Worm (Caenorhabditis elegans) whole organism, L4 larva: ENCODE results near the gene pdr-1.
A peak's percentile ranks its signal among the peaks of the same experiment; 100 is the strongest.

Experiments
- aha-1 ChIP-seq: fragments of 150-350 bp; peaks from one replicate; lab custom pipeline; 2014; ENCODE audit warnings: missing biosample characterization, missing genetic modification characterization
- daf-19 ChIP-seq: fragments of 200-800 bp; sonication (Bioruptor generic); conservative IDR thresholded peaks from 2 replicates; pipeline ENCODE4 v1.3.6; 2022; ENCODE audit warnings: missing genetic modification characterization, missing compliant biosample characterization
- lin-13 ChIP-seq: fragments of 150-350 bp; optimal IDR thresholded peaks from 2 replicates; lab custom pipeline; 2014; ENCODE audit warnings: missing biosample characterization, missing genetic modification reagents, missing genetic modification characterization
- lin-39 ChIP-seq: fragments of 150-350 bp; optimal IDR thresholded peaks from 2 replicates; lab custom pipeline; 2014; ENCODE audit warnings: missing biosample characterization, missing genetic modification reagents, missing genetic modification characterization
- mdl-1 ChIP-seq, 2 experiments: fragments of 150-350 bp in 1 of 2; sonication (generic microtip) in 1 of 2; optimal IDR thresholded peaks; 2 replicates each; lab custom pipeline; 2014 to 2017; ENCODE audit warnings: missing biosample characterization in 2 of 2, missing genetic modification characterization in 2 of 2

DNA sequence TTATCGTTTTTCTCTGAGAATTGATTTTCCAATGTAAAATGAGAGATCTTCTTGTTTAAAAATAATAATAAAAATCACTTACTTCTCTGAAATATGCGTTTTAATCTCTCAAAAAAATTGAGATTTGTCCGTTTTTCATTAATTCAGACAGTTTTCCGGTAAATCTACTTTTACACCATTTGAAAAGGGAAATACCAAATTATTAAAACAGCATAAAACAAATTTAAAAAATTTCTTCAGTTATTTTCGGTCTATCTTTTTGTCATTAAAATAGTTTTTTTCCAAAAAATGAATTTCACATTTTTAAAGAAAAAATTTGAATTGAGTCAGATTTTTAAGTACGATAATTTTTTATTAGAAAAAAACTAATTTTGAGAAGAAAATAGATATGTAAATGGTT lies 7.5 kb downstream of the pdr-1 start:
- TF ChIP-seq mdl-1 (tag; optimal IDR thresholded peaks at IDR 0.05; lab: Kevin White, UChicago) (peak in 1 of 2 experiments; percentile 32), lin-13 (GFP tag; lab: Kevin White, UChicago) (no peak), aha-1 (tag; lab: Kevin White, UChicago) (no peak), lin-39 (tag; lab: Kevin White, UChicago) (no peak), daf-19 (GFP tag; lab: Robert Waterston, UW) (no peak)
